Worm (Caenorhabditis elegans) whole organism, L4 larva: ENCODE measurements around the gene gldi-8.

ENCODE experiments used
- F44E2.7 ChIP-seq: fragments of 200-800 bp; sonication (Bioruptor generic); IDR thresholded peaks from 2 replicates; pipeline ENCODE4 v2.1.2; 2022; ENCODE audit warnings: missing genetic modification characterization, missing compliant biosample characterization
- egl-27 ChIP-seq: sonication (generic microtip); optimal IDR thresholded peaks from 3 replicates; lab custom pipeline; 2017; ENCODE audit warnings: missing biosample characterization, missing genetic modification reagents, missing genetic modification characterization
- fos-1 ChIP-seq: fragments of 150-350 bp; optimal IDR thresholded peaks from 2 replicates; lab custom pipeline; 2014; ENCODE audit warnings: missing biosample characterization, missing genetic modification characterization
- gei-8 ChIP-seq: fragments of 200-800 bp; sonication (Bioruptor generic); optimal IDR thresholded peaks from 2 replicates; lab custom pipeline; 2018; ENCODE audit warnings: mild to moderate bottlenecking, missing genetic modification characterization, missing compliant biosample characterization
- lin-13 ChIP-seq: fragments of 150-350 bp; optimal IDR thresholded peaks from 2 replicates; lab custom pipeline; 2014; ENCODE audit warnings: missing biosample characterization, missing genetic modification reagents, missing genetic modification characterization
- lin-38 ChIP-seq: fragments of 200-800 bp; sonication (Bioruptor generic); IDR thresholded peaks from 2 replicates; pipeline ENCODE4 v1.3.6; 2022; ENCODE audit warnings: missing genetic modification reagents, missing genetic modification characterization, missing compliant biosample characterization
- lin-39 ChIP-seq: fragments of 150-350 bp; optimal IDR thresholded peaks from 2 replicates; lab custom pipeline; 2014; ENCODE audit warnings: missing biosample characterization, missing genetic modification reagents, missing genetic modification characterization
- lsy-2 ChIP-seq, 2 experiments: fragments of 150-350 bp in 1 of 2; sonication (generic microtip) in 1 of 2; optimal IDR thresholded peaks; 2 replicates each; lab custom pipeline; 2014 to 2017; ENCODE audit warnings: missing biosample characterization in 2 of 2, missing genetic modification characterization in 2 of 2
- nhr-11 ChIP-seq: fragments of 150-350 bp; optimal IDR thresholded peaks from 2 replicates; lab custom pipeline; 2014; ENCODE audit warnings: missing biosample characterization, missing genetic modification characterization
- nhr-237 ChIP-seq: sonication (generic microtip); optimal IDR thresholded peaks from 2 replicates; lab custom pipeline; 2017; ENCODE audit warnings: missing biosample characterization, missing genetic modification characterization
- nhr-77 ChIP-seq: fragments of 150-350 bp; optimal IDR thresholded peaks from 2 replicates; lab custom pipeline; 2014; ENCODE audit warnings: missing biosample characterization, missing genetic modification characterization
- unc-62 ChIP-seq, 3 experiments: fragments of 150-350 bp in 1 of 3; sonication (generic microtip); optimal IDR thresholded peaks in 2 of 3; peaks in 1 of 3; 1 replicate in 1 of 3; 2 replicates in 2 of 3; lab custom pipeline; 2014 to 2017; ENCODE audit warnings: missing biosample characterization in 3 of 3, missing genetic modification characterization in 3 of 3, missing genetic modification reagents in 3 of 3, missing genotype in 1 of 3
- zag-1 ChIP-seq: fragments of 150-350 bp; optimal IDR thresholded peaks from 2 replicates; lab custom pipeline; 2014; ENCODE audit warnings: missing biosample characterization, missing genetic modification characterization
- ztf-11 ChIP-seq: fragments of 150-350 bp; optimal IDR thresholded peaks from 2 replicates; lab custom pipeline; 2014; ENCODE audit warnings: missing biosample characterization, missing genetic modification characterization

DNA sequence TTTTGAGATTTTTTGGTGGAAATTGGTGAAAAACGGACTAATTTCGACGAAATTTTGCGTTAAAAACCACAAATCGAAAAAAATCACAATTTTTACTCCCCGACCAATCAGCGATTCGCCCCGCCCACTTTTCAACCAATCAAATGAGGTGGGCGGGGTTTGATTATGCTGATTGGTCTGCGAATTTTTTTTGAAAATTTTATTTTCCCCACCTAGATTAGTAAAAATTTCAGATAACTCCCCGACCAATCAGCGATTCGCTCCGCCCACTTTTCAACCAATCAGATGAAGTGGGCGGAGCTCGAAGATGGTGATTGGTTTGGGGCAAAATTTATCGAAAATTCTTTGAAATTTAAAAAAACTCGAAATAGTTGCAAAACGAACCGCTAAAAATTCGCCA is 39.7 kb upstream of the gldi-8 start:
- TF ChIP-seq nhr-77 (tag; lab: Kevin White, UChicago) = no peak
- TF ChIP-seq egl-27 (tag; lab: Kevin White, UChicago) = no peak
- no peak for TF ChIP-seq unc-62 (GFP tag; optimal IDR thresholded peaks at IDR 0.05 in 1 of 2; lab: Kevin White, UChicago)
- no peak for TF ChIP-seq unc-62 (tag; optimal IDR thresholded peaks at IDR 0.05; lab: Kevin White, UChicago)
- TF ChIP-seq ztf-11 (tag; lab: Kevin White, UChicago) = no peak
- no peak for TF ChIP-seq fos-1
- no peak for TF ChIP-seq zag-1
- TF ChIP-seq F44E2.7 (GFP tag; lab: Robert Waterston, UW) = no peak
- TF ChIP-seq gei-8 (GFP tag; lab: Kevin White, UChicago) = no peak
- TF ChIP-seq lin-38 (GFP tag; lab: Robert Waterston, UW) = no peak
- no peak for TF ChIP-seq nhr-237 (tag; lab: Kevin White, UChicago)
- no peak for TF ChIP-seq nhr-11 (tag; lab: Kevin White, UChicago)
- no peak for TF ChIP-seq lin-13 (GFP tag; lab: Kevin White, UChicago)
- no peak for TF ChIP-seq lin-39
- no peak for TF ChIP-seq lsy-2 (tag; optimal IDR thresholded peaks at IDR 0.05; lab: Kevin White, UChicago)
